Fruit fly (Drosophila melanogaster): ENCODE data around the gene TTLL4A.
A peak's percentile ranks its signal among the peaks of the same experiment; 100 is the strongest.

TTLL4A gene

DNA sequence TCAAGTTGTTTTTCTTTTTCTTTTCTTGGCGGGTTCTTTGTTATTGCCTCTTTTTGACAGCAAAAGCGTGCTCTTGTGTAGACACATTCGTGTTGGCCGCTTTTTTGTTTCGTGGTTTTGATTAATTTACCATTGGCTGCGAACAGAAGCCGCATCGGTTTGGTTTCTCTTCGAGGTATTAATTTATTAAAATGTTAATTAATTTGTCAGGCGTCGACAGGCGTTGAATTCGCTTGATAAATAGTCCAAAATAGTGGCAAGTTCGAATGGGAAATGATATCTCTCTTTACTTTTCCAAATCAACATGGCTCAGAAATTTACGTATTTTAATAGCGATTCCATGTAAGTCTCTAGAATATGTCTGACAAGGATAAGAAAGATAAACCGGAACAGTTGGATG, 45.3 kb downstream of the TTLL4A start, which contains the start of gene CG18666:
Gene CG18666 (plus strand): TSS at position 301 of the 400 bp plus-strand sequence.
- TF ChIP-seq noc (tag; optimal IDR thresholded peaks at IDR 0.05): no peak

DNA sequence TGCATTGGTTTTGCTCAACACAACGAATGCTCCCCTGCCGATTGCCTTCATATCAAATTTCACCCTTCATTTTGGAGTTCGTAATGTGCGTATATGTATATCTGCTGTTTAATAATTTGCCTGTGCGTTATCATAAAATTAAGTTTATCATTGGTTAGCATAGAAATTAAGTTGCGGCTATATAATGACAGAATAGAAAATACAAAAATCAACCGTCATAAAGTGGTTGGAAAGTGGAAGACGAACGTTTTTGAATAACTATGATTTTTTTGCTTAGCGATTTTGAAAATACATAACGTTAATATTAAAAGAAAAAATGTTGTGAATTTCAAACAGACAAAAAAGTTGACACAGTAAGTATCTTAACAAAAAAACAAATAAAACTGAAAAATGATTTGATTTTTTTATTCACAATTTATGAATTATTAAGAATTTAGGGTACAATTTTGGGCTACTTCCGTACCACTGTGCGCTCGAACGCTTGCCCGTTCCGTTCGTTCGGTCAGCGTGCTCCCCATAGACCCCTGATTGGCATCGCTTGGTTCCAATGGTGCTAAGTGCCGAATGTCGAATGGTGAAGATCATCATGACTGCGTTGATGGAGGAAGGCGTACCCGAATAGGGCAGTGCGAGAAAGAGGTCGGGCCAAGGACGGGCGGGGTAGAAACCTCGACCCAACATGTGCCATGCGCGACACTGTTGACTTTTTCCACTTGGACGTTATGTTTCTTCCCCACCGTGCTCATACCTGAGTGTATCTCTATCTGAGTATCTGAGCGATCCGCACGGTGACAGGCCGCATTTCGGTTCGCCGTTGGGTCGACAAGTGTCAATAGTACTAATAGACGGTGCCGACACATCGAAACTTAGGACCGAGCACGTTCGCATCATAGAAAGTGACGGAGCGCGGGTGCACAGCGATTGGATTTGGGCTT, 48.6 kb downstream of the TTLL4A start:
- TF ChIP-seq noc (tag; optimal IDR thresholded peaks at IDR 0.05): peak; percentile 42

dm6 chr2L:11038918-11039317, 49.7 kb downstream of the TTLL4A start:
- TF ChIP-seq noc (tag; optimal IDR thresholded peaks at IDR 0.05): no peak

- peak; percentile 10 for TF ChIP-seq noc (tag; optimal IDR thresholded peaks at IDR 0.05)
These were observed 50.4 kb downstream of the TTLL4A start for dm6 chr2L:11039548-11040144.

DNA sequence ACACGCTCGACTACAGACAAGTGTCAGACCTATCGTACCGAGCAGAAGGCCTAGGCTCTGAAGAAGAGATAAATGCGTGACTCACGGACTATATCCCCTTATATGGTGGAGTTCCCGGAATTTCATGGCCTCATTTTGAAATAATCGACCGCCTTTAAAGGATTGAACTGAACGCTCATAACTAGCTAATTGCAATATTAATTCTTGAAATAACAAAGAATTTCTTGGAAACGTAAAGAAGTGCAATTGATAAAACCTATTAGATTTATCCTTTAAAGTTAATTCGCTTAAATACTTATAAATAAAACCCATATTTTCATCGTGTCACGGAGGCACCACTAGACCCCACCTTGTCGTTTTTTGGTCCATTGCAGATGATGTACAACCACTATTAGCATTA, 51.9 kb downstream of the TTLL4A start:
- TF ChIP-seq noc (tag; optimal IDR thresholded peaks at IDR 0.05): no peak

DNA sequence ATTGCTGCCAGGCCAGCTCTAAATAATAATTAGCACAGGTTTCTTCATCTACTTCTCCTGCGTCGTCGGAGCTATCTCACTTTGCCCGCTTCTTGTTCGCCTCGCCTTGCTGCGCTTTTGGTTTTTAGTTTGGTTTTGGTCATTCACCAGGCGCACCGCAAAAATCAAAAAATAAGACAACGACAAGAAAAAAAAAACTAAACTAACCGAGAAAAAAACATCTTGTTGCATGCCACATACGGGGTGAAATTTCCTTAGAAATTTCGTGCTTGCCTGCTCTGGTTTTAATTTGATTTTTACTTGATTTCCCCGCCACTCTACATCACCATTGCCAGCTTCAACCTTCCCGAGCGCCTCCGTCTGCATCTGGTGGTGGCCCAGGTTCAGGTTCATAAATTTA, 52.6 kb downstream of the TTLL4A start:
- TF ChIP-seq noc (tag; optimal IDR thresholded peaks at IDR 0.05): no peak

- TF ChIP-seq noc (tag; optimal IDR thresholded peaks at IDR 0.05): peak; percentile 68
These were observed 55.7 kb downstream of the TTLL4A start for dm6 chr2L:11044678-11045466.

dm6 chr2L:11045467-11045914, 56.3 kb downstream of the TTLL4A start:
- no peak for TF ChIP-seq noc (tag; optimal IDR thresholded peaks at IDR 0.05)

- TF ChIP-seq noc (tag; optimal IDR thresholded peaks at IDR 0.05): no peak
These were observed 56.9 kb downstream of the TTLL4A start for dm6 chr2L:11046051-11046450.

All from whole organism, larva.